Worm (Caenorhabditis elegans): ENCODE measurements around the gene C25F6.1.

ce11 chrX:5488867-5489266 is 2.6 kb downstream of the C25F6.1 start:
- no peak for TF ChIP-seq unc-62 (GFP tag; optimal IDR thresholded peaks at IDR 0.05)
- no peak for TF ChIP-seq ceh-39 (tag; optimal IDR thresholded peaks at IDR 0.05)
- TF ChIP-seq nhr-237 (tag; optimal IDR thresholded peaks at IDR 0.05) = no peak
- TF ChIP-seq mls-2 (tag; optimal IDR thresholded peaks at IDR 0.05) = no peak
- no peak for TF ChIP-seq lin-13 (tag; optimal IDR thresholded peaks at IDR 0.05)
- no peak for TF ChIP-seq sptf-1 (tag; optimal IDR thresholded peaks at IDR 0.05)
